Worm (Caenorhabditis elegans): ENCODE data around the gene his-1.

The his-1 gene

DNA sequence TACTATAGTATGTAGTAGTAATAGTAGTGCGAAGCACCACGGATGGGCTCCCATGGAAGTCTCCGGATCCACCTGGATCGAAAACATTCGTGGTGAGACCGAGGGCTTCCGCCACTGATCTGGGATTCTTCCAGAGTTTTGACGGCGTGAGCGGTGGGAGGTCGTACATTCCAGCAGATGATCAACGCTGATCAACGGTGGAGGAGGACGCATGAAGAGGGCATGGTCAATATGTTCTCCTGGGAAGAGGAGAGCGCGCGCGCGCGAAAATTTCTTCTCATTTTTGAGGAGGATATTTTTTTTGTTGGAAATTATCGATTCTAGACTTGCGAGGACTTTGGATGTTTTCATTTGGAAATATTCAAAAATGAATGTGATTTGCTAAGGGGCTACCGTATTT is 8.8 kb upstream of the his-1 start:
- TF ChIP-seq madf-6 (GFP tag; IDR thresholded peaks at IDR 0.05) (peak; percentile 86), F22D6.2 (tag; optimal IDR thresholded peaks at IDR 0.05) (no peak), ceh-79 (tag; optimal IDR thresholded peaks at IDR 0.05) (no peak), aptf-2 (GFP tag; conservative IDR thresholded peaks at IDR 0.05) (peak; percentile 99), mcd-1 (GFP tag; IDR thresholded peaks at IDR 0.05) (no peak), zfh-2 (GFP tag; conservative IDR thresholded peaks at IDR 0.05) (0 out of 2 replicates have a peak, but pooled peaks have one; percentile 39), hsf-1 (GFP tag; IDR thresholded peaks at IDR 0.05) (no peak), aptf-3 (GFP tag; IDR thresholded peaks at IDR 0.05) (peak; percentile 97), madf-8 (GFP tag; conservative IDR thresholded peaks at IDR 0.05) (peak; percentile 56; the same call in 1 of the 2 replicates), pbrm-1 (GFP tag; IDR thresholded peaks at IDR 0.05) (no peak)

DNA sequence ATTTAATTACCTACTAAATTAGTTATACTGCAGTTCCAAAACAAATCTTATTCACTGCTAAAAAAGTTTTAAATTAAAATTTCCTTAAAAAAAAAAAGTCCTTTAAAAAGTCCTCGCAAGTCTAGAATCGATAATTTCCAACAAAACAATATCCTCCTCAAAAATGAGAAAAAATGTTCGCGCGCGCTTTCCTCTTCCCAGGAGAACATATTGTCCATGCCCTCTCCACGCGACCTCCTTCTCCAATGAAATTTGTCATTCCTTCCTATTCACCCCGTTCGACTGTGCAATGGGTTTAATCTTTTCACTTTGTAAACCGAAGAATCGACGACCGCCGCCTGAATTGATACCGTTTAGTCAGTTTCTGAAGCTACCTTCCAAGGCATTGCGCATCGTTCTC is 6.2 kb upstream of the his-1 start, which contains the start of gene T10C6.10:
Gene T10C6.10 (plus strand): TSS at position 248 of the 400 bp plus-strand sequence.
- TF ChIP-seq C06A6.2 (GFP tag; conservative IDR thresholded peaks at IDR 0.05) (no peak), aptf-3 (GFP tag; IDR thresholded peaks at IDR 0.05) (0 out of 2 replicates have a peak, but pooled peaks have one; percentile 65), F37B4.10 (GFP tag; IDR thresholded peaks at IDR 0.05) (no peak), nfyb-1 (GFP tag; IDR thresholded peaks at IDR 0.05) (no peak), mxl-1 (tag; optimal IDR thresholded peaks at IDR 0.05) (no peak), F57C9.4 (tag; optimal IDR thresholded peaks at IDR 0.05) (no peak), aptf-2 (GFP tag; conservative IDR thresholded peaks at IDR 0.05) (peak; percentile 97), F23B12.7 (tag; optimal IDR thresholded peaks at IDR 0.05; ENCODE audit: insufficient read depth) (no peak), madf-6 (GFP tag; IDR thresholded peaks at IDR 0.05) (0 out of 2 replicates have a peak, but pooled peaks have one; percentile 15)

DNA sequence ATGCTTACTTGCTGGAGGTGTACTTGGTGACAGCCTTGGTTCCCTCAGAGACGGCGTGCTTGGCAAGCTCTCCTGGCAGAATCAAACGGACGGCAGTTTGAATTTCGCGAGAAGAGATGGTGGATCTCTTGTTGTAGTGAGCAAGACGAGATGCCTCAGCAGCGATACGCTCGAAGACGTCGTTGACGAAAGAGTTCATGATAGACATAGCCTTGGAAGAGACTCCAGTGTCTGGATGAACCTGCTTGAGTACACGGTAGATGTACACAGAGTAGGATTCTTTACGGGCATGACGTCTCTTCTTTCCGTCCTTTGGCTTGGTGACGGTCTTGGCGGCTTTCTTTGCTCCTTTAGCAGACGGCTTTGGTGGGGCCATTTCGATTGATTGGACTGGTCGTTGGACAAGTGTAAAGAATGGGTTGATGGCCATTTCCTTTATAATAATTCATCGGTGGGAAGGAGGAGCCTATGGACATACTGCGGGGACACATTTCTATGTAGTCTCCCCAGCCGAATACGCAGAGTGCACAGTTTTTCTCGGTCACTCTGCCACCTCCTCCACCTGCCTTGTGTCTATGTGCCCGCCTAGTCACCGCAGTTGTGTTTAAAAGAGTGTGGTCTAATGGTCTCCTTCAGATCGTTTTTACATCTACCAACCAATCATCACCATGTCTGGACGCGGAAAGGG is 2.0 kb upstream of the his-1 start, which contains the start of the genes his-4 and his-3:
Gene his-4 (minus strand): TSS at position 376 of the 688 bp plus-strand sequence.
Gene his-3 (plus strand): TSS at position 669 of the 688 bp plus-strand sequence.
- TF ChIP-seq nhr-80 (tag; optimal IDR thresholded peaks at IDR 0.05) (peak; percentile 17), hmg-1.2 (GFP tag; IDR thresholded peaks at IDR 0.05) (peak; percentile 10; the same call in 1 of the 2 replicates), F39B2.1 (GFP tag; IDR thresholded peaks at IDR 0.05) (peak; percentile 88; the same call in 1 of the 2 replicates), mcd-1 (GFP tag; IDR thresholded peaks at IDR 0.05) (0 out of 2 replicates have a peak, but pooled peaks have one; percentile 13), pbrm-1 (GFP tag; IDR thresholded peaks at IDR 0.05) (peak; percentile 31), hsf-1 (GFP tag; IDR thresholded peaks at IDR 0.05) (0 out of 2 replicates have a peak, but pooled peaks have one; percentile 15), dox-1 (GFP tag; IDR thresholded peaks at IDR 0.05) (0 out of 2 replicates have a peak, but pooled peaks have one; percentile 15)

DNA sequence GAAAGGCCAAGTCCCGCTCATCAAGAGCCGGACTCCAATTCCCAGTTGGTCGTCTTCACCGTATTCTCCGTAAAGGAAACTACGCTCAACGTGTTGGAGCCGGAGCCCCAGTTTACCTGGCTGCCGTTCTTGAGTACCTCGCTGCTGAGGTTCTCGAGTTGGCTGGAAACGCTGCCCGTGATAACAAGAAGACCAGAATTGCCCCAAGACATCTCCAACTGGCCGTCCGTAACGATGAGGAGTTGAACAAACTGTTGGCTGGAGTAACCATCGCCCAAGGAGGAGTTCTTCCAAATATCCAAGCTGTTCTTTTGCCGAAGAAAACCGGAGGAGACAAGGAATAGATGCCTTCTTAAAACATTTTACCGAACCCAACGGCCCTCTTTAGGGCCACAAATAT is 1.5 kb upstream of the his-1 start:
- TF ChIP-seq ekl-4 (GFP tag; IDR thresholded peaks at IDR 0.05) = peak; percentile 31; the same call in 1 of the 2 replicates

DNA sequence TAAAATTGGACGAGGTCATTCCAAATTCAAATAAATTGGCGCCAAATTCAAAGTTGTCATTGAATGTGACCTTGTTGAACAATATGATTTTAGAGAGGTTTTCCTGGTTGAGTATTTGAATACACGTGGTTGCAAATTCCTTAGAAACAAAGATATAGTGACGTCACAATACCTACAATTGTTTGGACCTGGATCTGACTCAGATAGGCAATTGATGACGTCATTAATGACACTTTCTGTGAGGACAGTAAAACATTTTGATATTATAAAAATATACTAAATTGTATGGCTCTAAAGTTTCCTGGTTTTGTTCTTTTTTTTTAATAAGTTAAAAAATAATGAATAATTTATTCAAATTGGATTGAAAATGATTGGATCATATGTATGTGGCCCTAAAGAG is 908 bp upstream of the his-1 start:
- TF ChIP-seq K12H6.12 (tag; optimal IDR thresholded peaks at IDR 0.05) (no peak), lsl-1 (GFP tag; optimal IDR thresholded peaks at IDR 0.05) (no peak), T07F8.4 (tag; optimal IDR thresholded peaks at IDR 0.05) (no peak), nhr-80 (tag; optimal IDR thresholded peaks at IDR 0.05) (no peak), sea-2 (GFP tag; IDR thresholded peaks at IDR 0.05) (no peak), madf-6 (GFP tag; IDR thresholded peaks at IDR 0.05) (no peak), nhr-120 (GFP tag; IDR thresholded peaks at IDR 0.05) (no peak), rec-8 (tag; optimal IDR thresholded peaks at IDR 0.05) (no peak)

- TF ChIP-seq nhr-120 (GFP tag; IDR thresholded peaks at IDR 0.05) (0 out of 2 replicates have a peak, but pooled peaks have one; percentile 50), repo-1 (tag; optimal IDR thresholded peaks at IDR 0.05) (no peak), Y56A3A.18 (GFP tag; IDR thresholded peaks at IDR 0.05) (0 out of 2 replicates have a peak, but pooled peaks have one; percentile 17), Y95B8A.8 (GFP tag; IDR thresholded peaks at IDR 0.05) (no peak), tlf-1 (GFP tag; optimal IDR thresholded peaks at IDR 0.05) (no peak), ztf-25 (GFP tag; IDR thresholded peaks at IDR 0.05) (0 out of 2 replicates have a peak, but pooled peaks have one; percentile 7), zim-3 (tag; optimal IDR thresholded peaks at IDR 0.05) (no peak)
Observed at ce11 chrV:16042743-16043014, 359 bp downstream of the his-1 start.

Measured in whole organism, young adult.